Worm (Caenorhabditis elegans) whole organism, dauer: ENCODE data around the gene sod-4.

Source experiments
- unc-62 ChIP-seq: sonication (generic microtip); optimal IDR thresholded peaks from 2 replicates; lab custom pipeline; 2017; ENCODE audit warnings: missing biosample characterization, missing genetic modification reagents, missing genetic modification characterization

The sod-4 gene

DNA sequence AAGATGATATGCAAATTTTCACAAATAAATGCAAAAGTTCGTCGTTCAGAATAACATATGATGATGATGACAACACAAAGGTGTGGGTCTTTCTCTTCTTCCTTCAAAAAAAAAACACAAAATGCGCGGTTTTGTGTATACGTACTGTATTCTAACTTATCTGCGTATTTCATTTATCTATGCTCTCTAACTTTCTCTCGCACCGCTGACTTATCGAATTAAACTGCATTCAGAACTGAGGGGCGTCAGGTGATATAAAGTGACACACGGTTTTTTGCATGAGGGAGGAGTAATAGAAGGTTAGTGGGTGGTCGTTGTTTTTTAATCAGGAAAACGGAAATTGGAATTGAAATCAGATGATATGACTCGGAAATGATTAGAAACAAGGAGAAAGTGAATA lies at the start of gene sod-4:
sod-4 (minus strand) TSS at position 109 of the 400 bp plus-strand sequence.
- TF ChIP-seq unc-62 (GFP tag; lab: Kevin White, UChicago): no peak

ce11 chrIII:9546016-9546659 lies 46.0 kb upstream of the sod-4 start, which contains the start of gene unc-16:
Gene unc-16 (plus strand): TSS chrIII:9546258.
- no peak for TF ChIP-seq unc-62 (GFP tag; lab: Kevin White, UChicago)

DNA sequence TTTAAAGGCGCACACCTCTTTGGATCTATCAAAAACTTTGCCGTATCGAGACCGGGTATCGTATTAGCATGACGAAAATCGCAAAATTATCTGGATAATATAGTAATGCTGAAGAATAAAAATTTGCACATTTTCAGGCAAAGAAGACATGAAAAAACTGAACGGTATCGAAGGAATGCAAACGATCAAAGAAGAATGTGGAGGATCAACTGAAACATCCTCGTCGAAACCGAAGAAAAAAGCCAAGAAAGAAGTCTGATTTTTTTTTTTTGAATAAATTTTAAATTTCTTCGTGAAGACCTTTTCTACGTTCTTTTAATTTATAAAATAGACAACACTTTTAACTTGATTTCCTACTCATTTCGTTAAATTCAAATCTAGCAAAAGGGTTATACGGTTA lies 44.6 kb upstream of the sod-4 start, which contains the start of gene ZK1098.12:
ZK1098.12 (plus strand) TSS at position 301 of the 400 bp plus-strand sequence.
- TF ChIP-seq unc-62 (GFP tag; lab: Kevin White, UChicago): no peak

- TF ChIP-seq unc-62 (GFP tag; lab: Kevin White, UChicago): no peak
Measured at ce11 chrIII:9544125-9544524, 44.0 kb upstream of the sod-4 start, which contains the start of gene ZK1098.9. Gene ZK1098.9 (plus strand): TSS chrIII:9544425.

ce11 chrIII:9542816-9543215 lies 42.6 kb upstream of the sod-4 start, which contains the start of gene eif-2Balpha:
Gene eif-2Balpha (plus strand): TSS chrIII:9543119.
- no peak for TF ChIP-seq unc-62 (GFP tag; lab: Kevin White, UChicago)

DNA sequence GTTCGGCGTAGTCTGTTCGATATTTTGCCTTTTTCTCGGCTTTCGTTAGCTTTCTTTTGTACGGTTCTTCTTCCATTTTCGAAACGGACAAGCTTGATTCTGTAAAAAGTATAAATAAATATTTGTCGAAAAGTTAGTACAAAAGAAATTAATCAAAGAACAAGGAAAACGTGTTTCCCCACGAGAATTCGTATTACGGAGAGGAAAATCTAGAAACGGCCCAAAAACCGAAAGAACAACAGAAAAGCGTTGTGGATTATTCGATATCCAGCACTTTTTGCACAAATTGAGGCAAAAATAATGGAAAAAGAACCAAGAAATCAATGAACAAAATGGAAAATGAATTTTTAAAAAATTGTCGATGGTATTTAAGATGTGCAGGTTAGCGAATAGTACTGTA lies 42.1 kb upstream of the sod-4 start, which contains the start of gene mut-7:
mut-7 (minus strand) TSS at position 101 of the 400 bp plus-strand sequence.
- no peak for TF ChIP-seq unc-62 (GFP tag; lab: Kevin White, UChicago)

DNA sequence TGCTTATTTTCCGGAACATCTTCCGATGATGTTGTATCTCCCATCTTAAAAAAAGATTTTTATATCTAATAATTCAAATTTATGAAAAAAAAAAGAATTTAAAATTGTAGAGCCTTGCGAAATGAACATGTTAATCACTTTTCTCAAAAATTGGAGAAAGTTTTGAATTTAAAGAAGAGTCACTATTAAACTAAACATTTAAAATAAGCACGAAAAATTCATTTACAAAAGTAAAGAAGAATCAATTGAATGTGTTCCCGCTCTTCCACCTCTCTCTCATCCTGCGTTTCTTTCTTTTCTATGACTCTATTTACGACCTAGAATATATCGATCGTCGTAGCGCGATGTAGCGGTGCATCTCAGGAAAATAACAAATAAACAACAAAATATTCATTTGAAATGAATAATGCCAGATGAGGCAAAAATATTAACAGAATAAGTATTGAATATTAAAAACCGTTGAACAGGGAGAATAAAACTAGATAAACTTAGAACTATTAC lies 38.5 kb upstream of the sod-4 start, which contains the start of gene ZK1098.3:
ZK1098.3 (minus strand) TSS at position 51 of the 501 bp plus-strand sequence.
- TF ChIP-seq unc-62 (GFP tag; lab: Kevin White, UChicago): no peak

DNA sequence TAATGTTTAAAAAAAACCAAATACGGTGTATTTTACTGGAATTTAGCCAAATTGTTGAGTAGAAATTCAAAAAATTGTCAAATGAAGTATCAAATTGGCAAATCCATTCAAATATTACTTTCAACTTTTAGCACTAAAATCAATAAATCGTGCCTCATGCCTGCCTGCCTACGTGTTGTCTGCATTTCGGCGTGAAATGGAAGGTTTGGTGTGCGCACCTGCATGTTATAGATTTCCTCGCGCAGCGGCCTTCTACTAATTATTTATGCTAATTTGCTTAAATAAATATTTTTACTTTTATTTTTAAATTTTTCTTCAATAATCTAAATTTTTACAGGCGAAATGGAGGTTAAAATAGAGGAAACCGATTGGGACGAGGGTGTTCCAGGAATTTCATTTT lies 28.6 kb upstream of the sod-4 start, which contains the start of gene ZK1098.2:
ZK1098.2 (plus strand) TSS at position 336 of the 400 bp plus-strand sequence.
- TF ChIP-seq unc-62 (GFP tag; lab: Kevin White, UChicago): no peak

- no peak for TF ChIP-seq unc-62 (GFP tag; lab: Kevin White, UChicago)
Measured at ce11 chrIII:9526851-9527250, 26.7 kb upstream of the sod-4 start, which contains the start of gene ZK1098.6. Gene ZK1098.6 (plus strand): TSS chrIII:9527151.

- no peak for TF ChIP-seq unc-62 (GFP tag; lab: Kevin White, UChicago)
Measured at ce11 chrIII:9525252-9525651, 25.1 kb upstream of the sod-4 start, which contains the start of gene trpp-3. Gene trpp-3 (plus strand): TSS chrIII:9525552.

DNA sequence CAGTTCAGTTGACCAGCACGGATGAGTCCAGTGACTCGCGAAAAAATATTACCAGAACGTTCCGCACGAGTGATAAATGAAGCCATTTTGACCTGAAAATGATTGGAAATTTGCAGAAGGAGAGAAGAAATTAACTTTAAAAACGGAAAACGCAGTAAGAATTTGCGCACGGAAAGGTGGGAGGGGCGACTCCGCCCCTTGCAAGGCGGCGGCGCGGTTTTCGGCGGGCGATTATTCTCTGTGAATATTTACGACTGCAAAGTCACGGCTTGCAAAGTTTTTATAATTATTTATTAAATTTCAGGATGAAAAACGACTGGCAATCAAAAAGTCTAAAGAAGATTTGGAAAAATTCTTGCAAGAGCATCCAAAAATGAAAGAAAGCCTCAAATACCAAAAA lies 23.4 kb upstream of the sod-4 start, which contains the start of gene mrps-23:
mrps-23 (minus strand) TSS at position 92 of the 400 bp plus-strand sequence.
- TF ChIP-seq unc-62 (GFP tag; lab: Kevin White, UChicago): no peak

ce11 chrIII:9521410-9522090 lies 21.4 kb upstream of the sod-4 start, which contains the start of the genes clu-1 and prp-40:
Gene clu-1 (minus strand): TSS chrIII:9521460.
Gene prp-40 (plus strand): TSS chrIII:9522075.
- TF ChIP-seq unc-62 (GFP tag; lab: Kevin White, UChicago): no peak

DNA sequence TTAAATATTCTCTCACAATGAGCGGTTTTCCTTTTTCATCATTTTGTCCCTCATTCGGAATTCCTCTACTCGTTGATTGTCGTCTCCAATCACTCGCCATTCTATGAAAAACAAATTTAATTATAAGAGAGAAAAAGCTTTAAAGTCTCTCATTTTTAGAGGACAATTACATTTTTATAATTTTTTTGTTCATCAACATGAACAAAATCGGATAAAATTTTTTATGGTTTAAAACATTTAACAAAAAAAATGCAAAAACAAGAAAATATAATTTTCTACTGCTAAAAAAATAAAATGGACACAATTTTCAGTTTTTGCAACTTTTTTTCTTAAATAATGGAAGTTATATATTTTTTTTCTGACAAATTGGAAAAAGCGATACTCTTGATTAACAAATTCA lies 16.0 kb upstream of the sod-4 start, which contains the start of gene F55H2.7:
F55H2.7 (minus strand) TSS at position 101 of the 400 bp plus-strand sequence.
- TF ChIP-seq unc-62 (GFP tag; lab: Kevin White, UChicago): no peak

DNA sequence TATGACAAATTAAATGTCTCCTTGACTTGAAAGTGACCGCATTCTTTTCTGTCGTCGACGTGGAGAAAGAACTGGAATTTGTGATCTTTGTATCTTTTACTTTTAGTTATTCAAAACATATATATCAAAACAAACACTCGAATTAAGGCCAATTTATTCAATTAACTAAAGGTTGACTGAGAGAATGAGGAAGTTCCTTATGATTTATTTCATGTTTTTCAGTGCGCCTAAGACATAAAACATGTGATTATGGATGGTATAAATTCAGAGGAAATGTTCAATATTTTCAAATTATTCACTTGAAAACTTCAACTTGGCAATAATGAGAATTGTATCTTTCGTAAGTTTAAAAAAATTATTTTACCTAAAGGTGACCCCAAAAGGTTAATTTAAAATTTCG lies 13.4 kb upstream of the sod-4 start, which contains the start of gene F55H2.8:
F55H2.8 (plus strand) TSS at position 301 of the 400 bp plus-strand sequence.
- no peak for TF ChIP-seq unc-62 (GFP tag; lab: Kevin White, UChicago)

DNA sequence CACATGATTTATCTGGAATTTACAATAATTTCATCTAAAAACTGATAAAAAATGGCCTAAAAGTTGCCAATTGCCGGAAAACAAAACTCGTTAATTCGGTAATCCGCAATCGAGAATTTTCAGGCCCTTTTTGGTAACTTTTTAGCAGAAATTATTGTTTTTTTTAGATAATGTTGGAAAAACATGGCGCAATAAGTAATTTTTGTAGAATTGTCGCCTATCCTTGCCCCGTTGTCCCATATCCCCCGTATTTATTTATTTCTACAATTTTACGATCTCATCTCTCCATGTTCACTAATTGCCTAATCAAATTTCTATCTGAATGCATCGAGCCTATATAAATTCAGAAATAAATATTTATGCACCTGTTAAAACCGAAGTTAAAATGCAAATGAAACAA lies 12.8 kb upstream of the sod-4 start:
- TF ChIP-seq unc-62 (GFP tag; lab: Kevin White, UChicago): no peak
